Worm (Caenorhabditis elegans) whole organism, L2 larva: Measurements from ENCODE around the gene C06E1.9.

Source experiments
- C34F6.9 ChIP-seq: fragments of 150-350 bp; optimal IDR thresholded peaks from 2 replicates; lab custom pipeline; 2014; ENCODE audit warnings: missing biosample characterization, missing genetic modification characterization
- R02D3.7 ChIP-seq: fragments of 150-350 bp; optimal IDR thresholded peaks from 2 replicates; lab custom pipeline; 2014; ENCODE audit warnings: missing biosample characterization, missing genetic modification characterization
- Y55F3AM.14 ChIP-seq: fragments of 200-800 bp; sonication (Bioruptor generic); optimal IDR thresholded peaks from 2 replicates; lab custom pipeline; 2018; ENCODE audit warnings: mild to moderate bottlenecking, missing genetic modification characterization, missing compliant biosample characterization
- ZK546.5 ChIP-seq: sonication (generic microtip); optimal IDR thresholded peaks from 2 replicates; lab custom pipeline; 2017; ENCODE audit warnings: missing biosample characterization, missing genetic modification characterization
- alr-1 ChIP-seq: fragments of 150-350 bp; optimal IDR thresholded peaks from 2 replicates; lab custom pipeline; 2014; ENCODE audit warnings: missing biosample characterization, missing genetic modification characterization
- aly-2 ChIP-seq: fragments of 150-350 bp; optimal IDR thresholded peaks from 2 replicates; lab custom pipeline; 2014; ENCODE audit warnings: missing biosample characterization, missing genetic modification characterization
- blmp-1 ChIP-seq: sonication (generic microtip); optimal IDR thresholded peaks from 2 replicates; lab custom pipeline; 2017; ENCODE audit warnings: missing genetic modification characterization, mild to moderate bottlenecking, missing compliant biosample characterization, antibody characterized with exemption, moderate library complexity; ENCODE audit not compliant: insufficient read depth
- crh-2 ChIP-seq: sonication (generic microtip); optimal IDR thresholded peaks from 2 replicates; lab custom pipeline; 2017; ENCODE audit warnings: missing biosample characterization, missing genetic modification characterization
- elt-1 ChIP-seq: fragments of 150-350 bp; optimal IDR thresholded peaks from 2 replicates; lab custom pipeline; 2014; ENCODE audit warnings: missing biosample characterization, missing genetic modification characterization
- elt-3 ChIP-seq: sonication (generic microtip); optimal IDR thresholded peaks from 2 replicates; lab custom pipeline; 2017; ENCODE audit warnings: missing biosample characterization, missing genetic modification characterization
- gmeb-1 ChIP-seq: fragments of 150-350 bp; optimal IDR thresholded peaks from 2 replicates; lab custom pipeline; 2014; ENCODE audit warnings: missing biosample characterization, missing genetic modification characterization
- lin-11 ChIP-seq: fragments of 150-350 bp; sonication (generic microtip); optimal IDR thresholded peaks from 2 replicates; lab custom pipeline; 2014; ENCODE audit warnings: missing biosample characterization, missing genetic modification characterization, inconsistent platforms, mixed read lengths
- lin-13 ChIP-seq: fragments of 150-350 bp; optimal IDR thresholded peaks from 2 replicates; lab custom pipeline; 2014; ENCODE audit warnings: missing biosample characterization, missing genetic modification reagents, missing genetic modification characterization
- lsy-2 ChIP-seq, 2 experiments: fragments of 150-350 bp in 1 of 2; sonication (generic microtip) in 1 of 2; optimal IDR thresholded peaks; 2 replicates each; lab custom pipeline; 2014 to 2017; ENCODE audit warnings: missing biosample characterization in 2 of 2, missing genetic modification characterization in 2 of 2
- mab-5 ChIP-seq: fragments of 150-350 bp; optimal IDR thresholded peaks from 2 replicates; lab custom pipeline; 2014; ENCODE audit warnings: missing biosample characterization, missing genetic modification characterization
- mdl-1 ChIP-seq, 2 experiments: fragments of 150-350 bp in 1 of 2; sonication (generic microtip) in 1 of 2; optimal IDR thresholded peaks; 2 replicates each; lab custom pipeline; 2017; ENCODE audit warnings: missing biosample characterization in 2 of 2, missing genetic modification characterization in 2 of 2
- nhr-10 ChIP-seq: sonication (generic microtip); optimal IDR thresholded peaks from 2 replicates; lab custom pipeline; 2017; ENCODE audit warnings: missing biosample characterization, missing genetic modification characterization
- nhr-11 ChIP-seq: fragments of 150-350 bp; optimal IDR thresholded peaks from 2 replicates; lab custom pipeline; 2014; ENCODE audit warnings: missing biosample characterization, missing genetic modification characterization
- nhr-129 ChIP-seq: fragments of 150-350 bp; optimal IDR thresholded peaks from 2 replicates; lab custom pipeline; 2014; ENCODE audit warnings: missing biosample characterization, missing genetic modification characterization
- nhr-21 ChIP-seq: fragments of 150-350 bp; optimal IDR thresholded peaks from 2 replicates; lab custom pipeline; 2014; ENCODE audit warnings: missing biosample characterization, missing genetic modification characterization
- nhr-25 ChIP-seq: fragments of 150-350 bp; sonication (generic microtip); optimal IDR thresholded peaks from 3 replicates; lab custom pipeline; 2014; ENCODE audit warnings: missing biosample characterization, missing genetic modification characterization
- nhr-6 ChIP-seq: fragments of 150-350 bp; optimal IDR thresholded peaks from 2 replicates; lab custom pipeline; 2014; ENCODE audit warnings: missing biosample characterization, missing genetic modification characterization
- nhr-77 ChIP-seq: fragments of 150-350 bp; optimal IDR thresholded peaks from 2 replicates; lab custom pipeline; 2014; ENCODE audit warnings: missing biosample characterization, missing genetic modification characterization
- peb-1 ChIP-seq: fragments of 150-350 bp; optimal IDR thresholded peaks from 2 replicates; lab custom pipeline; 2014; ENCODE audit warnings: missing biosample characterization, missing genetic modification characterization
- skn-1 ChIP-seq: sonication (generic microtip); optimal IDR thresholded peaks from 2 replicates; lab custom pipeline; 2017; ENCODE audit warnings: missing biosample characterization, missing genetic modification characterization
- sma-3 ChIP-seq: sonication (generic microtip); optimal IDR thresholded peaks from 2 replicates; lab custom pipeline; 2016; ENCODE audit warnings: missing genetic modification reagents, missing genetic modification characterization, missing compliant biosample characterization
- snpc-4 ChIP-seq: fragments of 150-350 bp; optimal IDR thresholded peaks from 2 replicates; lab custom pipeline; 2014; ENCODE audit warnings: missing biosample characterization, missing genetic modification characterization
- unc-39 ChIP-seq: fragments of 150-350 bp; optimal IDR thresholded peaks from 2 replicates; lab custom pipeline; 2014; ENCODE audit warnings: missing biosample characterization, missing genetic modification characterization
- unc-62 ChIP-seq: fragments of 150-350 bp; optimal IDR thresholded peaks from 2 replicates; lab custom pipeline; 2014; ENCODE audit warnings: missing biosample characterization, missing genetic modification reagents, missing genetic modification characterization
- zag-1 ChIP-seq: fragments of 150-350 bp; optimal IDR thresholded peaks from 2 replicates; lab custom pipeline; 2014; ENCODE audit warnings: missing biosample characterization, missing genetic modification characterization
- ztf-1 ChIP-seq: fragments of 200-800 bp; sonication (Bioruptor generic); conservative IDR thresholded peaks from 2 replicates; pipeline ENCODE4 v1.3.6; 2022; ENCODE audit warnings: missing genetic modification characterization, missing compliant biosample characterization
- ztf-11 ChIP-seq: sonication (generic microtip); optimal IDR thresholded peaks from 2 replicates; lab custom pipeline; 2017; ENCODE audit warnings: missing biosample characterization, missing genetic modification characterization
- ztf-4 ChIP-seq: fragments of 150-350 bp; optimal IDR thresholded peaks from 2 replicates; lab custom pipeline; 2014; ENCODE audit warnings: missing biosample characterization, missing genetic modification characterization

C06E1.9 gene

DNA sequence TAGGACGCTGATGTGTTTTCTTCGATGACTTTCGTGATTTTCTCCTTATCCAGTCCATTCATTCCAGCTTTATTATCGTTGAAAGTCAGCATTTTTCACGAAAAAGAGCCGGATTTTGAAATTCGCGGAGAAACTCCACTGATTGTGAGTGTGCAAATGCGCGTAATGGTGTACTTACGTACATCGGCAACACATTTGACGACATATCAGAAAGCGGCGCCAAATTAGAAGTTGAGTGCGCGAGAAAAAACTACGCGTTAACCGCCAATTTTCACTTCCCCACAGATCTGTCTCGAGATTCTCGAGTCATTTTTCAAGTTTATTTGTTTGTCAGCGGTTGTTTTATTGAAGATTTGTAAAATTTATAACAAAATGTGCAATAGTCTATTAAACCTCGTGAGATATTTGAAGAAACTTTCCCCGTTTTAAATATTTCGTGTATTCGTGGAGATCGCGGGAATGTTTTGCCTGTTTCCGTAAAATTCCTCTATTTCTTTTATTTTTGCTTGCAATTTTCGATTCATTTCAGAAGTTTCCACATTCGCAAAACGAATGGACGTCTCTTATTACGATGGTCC lies 18.9 kb upstream of the C06E1.9 start, which contains the start of the genes polk-1 and gpr-1:
polk-1 (minus strand) TSS at position 186 of the 578 bp plus-strand sequence.
gpr-1 (plus strand) TSS at position 528 of the 578 bp plus-strand sequence.
- TF ChIP-seq lin-13 (GFP tag; lab: Kevin White, UChicago) (peak; percentile 72), C34F6.9 (tag; lab: Kevin White, UChicago) (peak; percentile 27), mdl-1 (tag; optimal IDR thresholded peaks at IDR 0.05; lab: Kevin White, UChicago) (no peak), nhr-21 (no peak), nhr-129 (peak; percentile 26), lsy-2 (tag; optimal IDR thresholded peaks at IDR 0.05; lab: Kevin White, UChicago) (peak in 1 of 2 experiments; percentile 50), gmeb-1 (peak; percentile 67), elt-1 (tag; lab: Kevin White, UChicago) (no peak), zag-1 (tag; lab: Kevin White, UChicago) (no peak), nhr-77 (no peak), ztf-11 (no peak), lin-11 (tag; lab: Kevin White, UChicago) (no peak), aly-2 (no peak), crh-2 (tag; lab: Kevin White, UChicago) (no peak), peb-1 (tag; lab: Kevin White, UChicago) (no peak)

ce11 chrIII:8625125-8625524 lies 15.5 kb upstream of the C06E1.9 start:
- TF ChIP-seq nhr-11 (tag; lab: Kevin White, UChicago) (no peak), mdl-1 (tag; optimal IDR thresholded peaks at IDR 0.05; lab: Kevin White, UChicago) (no peak), lin-11 (tag; lab: Kevin White, UChicago) (no peak)

- TF ChIP-seq nhr-129 (no peak), mab-5 (tag; lab: Kevin White, UChicago) (no peak), ztf-4 (tag; lab: Kevin White, UChicago) (no peak)
These were observed 12.9 kb upstream of the C06E1.9 start, which contains the start of gene ceh-16 for ce11 chrIII:8622435-8622834. ceh-16 (plus strand) TSS chrIII:8622735.

DNA sequence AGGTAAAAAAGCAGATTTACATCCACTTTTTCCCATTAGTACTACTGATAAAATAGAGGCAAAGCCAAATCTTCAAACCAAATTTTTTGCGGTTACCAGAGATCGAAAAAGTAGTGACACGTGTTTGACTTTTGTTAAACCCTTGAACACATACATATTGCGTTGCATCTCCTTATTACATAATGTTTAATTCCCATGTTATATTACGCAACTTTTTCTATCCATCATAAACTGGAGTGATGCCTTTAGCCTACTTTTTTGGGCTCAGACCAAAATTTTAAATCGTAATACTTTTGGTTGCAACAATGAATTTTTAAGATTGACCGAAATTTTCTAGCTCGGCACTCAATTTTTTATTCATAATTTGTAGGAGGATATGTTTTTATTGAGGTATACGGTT lies 12.4 kb upstream of the C06E1.9 start:
- TF ChIP-seq nhr-11 (tag; lab: Kevin White, UChicago) (no peak), unc-39 (tag; lab: Kevin White, UChicago) (no peak), peb-1 (tag; lab: Kevin White, UChicago) (no peak), ztf-11 (no peak), nhr-6 (tag; lab: Kevin White, UChicago) (no peak), ztf-4 (tag; lab: Kevin White, UChicago) (no peak), nhr-129 (no peak), blmp-1 (tag; lab: Kevin White, UChicago) (no peak), nhr-10 (tag; lab: Kevin White, UChicago) (no peak), unc-62 (GFP tag; lab: Kevin White, UChicago) (no peak), zag-1 (tag; lab: Kevin White, UChicago) (no peak), nhr-25 (tag; lab: Kevin White, UChicago) (no peak), R02D3.7 (tag; lab: Kevin White, UChicago) (no peak), lin-11 (tag; lab: Kevin White, UChicago) (no peak), elt-3 (tag; lab: Kevin White, UChicago) (no peak), ztf-1 (GFP tag; lab: Robert Waterston, UW) (no peak), aly-2 (no peak)

DNA sequence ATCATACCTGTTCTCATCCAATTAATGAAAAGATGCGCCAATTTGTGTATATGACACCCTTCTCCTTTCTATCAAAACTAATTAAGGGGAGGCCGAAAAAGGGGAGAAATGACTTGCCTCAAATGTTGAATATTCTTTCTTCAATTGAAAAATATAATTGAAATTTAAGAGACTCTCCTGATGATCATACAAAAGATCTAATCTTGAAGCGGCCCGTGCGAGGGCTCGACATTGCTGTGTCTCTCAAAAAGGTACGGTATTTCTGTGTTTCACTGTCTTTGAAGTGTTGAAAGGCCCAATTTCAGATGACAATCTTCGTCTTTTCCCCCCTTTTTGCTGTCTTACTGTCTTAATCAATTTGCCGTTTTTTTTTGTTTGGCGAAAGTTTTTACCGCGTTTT lies 11.4 kb upstream of the C06E1.9 start:
- no peak for TF ChIP-seq unc-62 (GFP tag; lab: Kevin White, UChicago)
- TF ChIP-seq lsy-2 (tag; optimal IDR thresholded peaks at IDR 0.05; lab: Kevin White, UChicago) = peak in 1 of 2 experiments; percentile 14
- no peak for TF ChIP-seq Y55F3AM.14 (GFP tag; lab: Kevin White, UChicago)
- TF ChIP-seq nhr-25 (tag; lab: Kevin White, UChicago) = peak; percentile 58
- TF ChIP-seq ZK546.5 (tag; lab: Kevin White, UChicago) = no peak
- TF ChIP-seq lin-11 (tag; lab: Kevin White, UChicago) = no peak
- TF ChIP-seq nhr-11 (tag; lab: Kevin White, UChicago) = no peak
- no peak for TF ChIP-seq elt-1 (tag; lab: Kevin White, UChicago)
- TF ChIP-seq peb-1 (tag; lab: Kevin White, UChicago) = no peak
- no peak for TF ChIP-seq sma-3 (GFP tag; lab: Kevin White, UChicago)
- TF ChIP-seq nhr-10 (tag; lab: Kevin White, UChicago) = no peak
- TF ChIP-seq alr-1 (tag; lab: Kevin White, UChicago) = no peak
- TF ChIP-seq nhr-77 = no peak
- no peak for TF ChIP-seq skn-1 (tag; lab: Kevin White, UChicago)
- no peak for TF ChIP-seq snpc-4 (tag; lab: Kevin White, UChicago)
- TF ChIP-seq, all 48 proteins: peak for 2
